Worm (Caenorhabditis elegans): ENCODE measurements around the gene ocr-2.

ce11 chrIV:8235114-8235686, 15.3 kb upstream of the ocr-2 start:
- TF ChIP-seq unc-62 (GFP tag; optimal IDR thresholded peaks at IDR 0.05): no peak
- TF ChIP-seq cnd-1 (tag; optimal IDR thresholded peaks at IDR 0.05): no peak
- no peak for TF ChIP-seq nhr-2 (tag; optimal IDR thresholded peaks at IDR 0.05)
- TF ChIP-seq zip-8 (tag; optimal IDR thresholded peaks at IDR 0.05): no peak
- no peak for TF ChIP-seq ceh-39 (tag; optimal IDR thresholded peaks at IDR 0.05)
